Worm (Caenorhabditis elegans) whole organism, L3 larva: Measurements from ENCODE around the gene F18E9.3.

Experiments
- ama-1 ChIP-seq: fragments of 150-350 bp; optimal IDR thresholded peaks from 2 replicates; lab custom pipeline; 2018
- ceh-82 ChIP-seq: fragments of 150-350 bp; optimal IDR thresholded peaks from 2 replicates; lab custom pipeline; 2014; ENCODE audit warnings: missing biosample characterization, missing genetic modification characterization
- fos-1 ChIP-seq: fragments of 150-350 bp; optimal IDR thresholded peaks from 2 replicates; lab custom pipeline; 2014; ENCODE audit warnings: missing biosample characterization, missing genetic modification characterization
- nhr-12 ChIP-seq: fragments of 150-350 bp; optimal IDR thresholded peaks from 2 replicates; lab custom pipeline; 2014; ENCODE audit warnings: missing biosample characterization, missing genetic modification characterization
- ztf-4 ChIP-seq: fragments of 150-350 bp; optimal IDR thresholded peaks from 2 replicates; lab custom pipeline; 2014; ENCODE audit warnings: missing biosample characterization, missing genetic modification characterization

DNA sequence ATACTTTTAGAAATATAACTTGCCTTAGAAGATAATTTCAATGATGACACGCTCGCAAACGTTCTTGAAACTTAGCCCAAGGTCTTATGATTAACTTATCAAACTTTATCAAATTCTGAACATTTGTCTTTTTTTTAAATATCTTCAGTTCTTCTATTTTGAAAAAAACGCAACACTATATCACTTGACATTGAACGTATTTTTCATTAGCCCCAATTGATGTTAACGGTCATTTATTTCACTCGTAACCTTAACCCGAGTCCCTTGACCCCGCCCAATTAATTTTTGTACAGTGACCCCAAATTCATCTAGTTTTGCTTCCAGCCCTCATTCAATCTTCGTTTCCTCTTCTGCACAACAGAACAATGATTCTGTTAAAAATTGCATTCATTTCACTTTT, at the start of gene F18E9.3:
- TF ChIP-seq ama-1 (lab: Kevin White, UChicago) (no peak), fos-1 (tag; lab: Kevin White, UChicago) (no peak), ceh-82 (no peak), ztf-4 (tag; lab: Kevin White, UChicago) (no peak), nhr-12 (tag; lab: Kevin White, UChicago) (no peak)
